Fruit fly (Drosophila melanogaster): ENCODE measurements around the gene CG7992.

dm6 chrX:19295831-19296423, 48.9 kb upstream of the CG7992 start:
- no peak for TF ChIP-seq CTCF (optimal IDR thresholded peaks at IDR 0.05)
- TF ChIP-seq CG8478 (optimal IDR thresholded peaks at IDR 0.05) = no peak
